Worm (Caenorhabditis elegans) whole organism, late embryonic: ENCODE results near the gene ztf-22.
A peak's percentile ranks its signal among the peaks of the same experiment; 100 is the strongest.

Source experiments
- C08G9.2 ChIP-seq: sonication (generic microtip); optimal IDR thresholded peaks from 2 replicates; lab custom pipeline; 2016; ENCODE audit warnings: mild to moderate bottlenecking, missing genetic modification characterization, moderate library complexity, missing compliant biosample characterization
- F13H6.1 ChIP-seq: sonication (generic microtip); optimal IDR thresholded peaks from 2 replicates; lab custom pipeline; 2016; ENCODE audit warnings: missing genetic modification characterization, missing compliant biosample characterization
- K02D7.2 ChIP-seq: sonication (generic microtip); optimal IDR thresholded peaks from 2 replicates; lab custom pipeline; 2017; ENCODE audit warnings: mild to moderate bottlenecking, missing genetic modification characterization, missing compliant biosample characterization
- ama-1 ChIP-seq: fragments of 150-350 bp; optimal IDR thresholded peaks from 2 replicates; lab custom pipeline; 2014
- ceh-14 ChIP-seq: sonication (generic microtip); optimal IDR thresholded peaks from 2 replicates; lab custom pipeline; 2016; ENCODE audit warnings: missing genotype, missing genetic modification characterization, missing compliant biosample characterization
- ceh-18 ChIP-seq: sonication (generic microtip); optimal IDR thresholded peaks from 2 replicates; lab custom pipeline; 2016; ENCODE audit warnings: missing genetic modification characterization, missing compliant biosample characterization
- ceh-19 ChIP-seq: fragments of 200-800 bp; sonication (Bioruptor generic); optimal IDR thresholded peaks from 2 replicates; lab custom pipeline; 2018; ENCODE audit warnings: mild to moderate bottlenecking, missing genetic modification characterization, missing compliant biosample characterization
- ceh-2 ChIP-seq: sonication (generic microtip); optimal IDR thresholded peaks from 2 replicates; lab custom pipeline; 2016; ENCODE audit warnings: missing genotype, missing genetic modification characterization, missing compliant biosample characterization
- ceh-22 ChIP-seq: sonication (generic microtip); optimal IDR thresholded peaks from 2 replicates; lab custom pipeline; 2017; ENCODE audit warnings: missing biosample characterization, missing genetic modification characterization
- ceh-6 ChIP-seq: fragments of 200-800 bp; sonication (Bioruptor generic); optimal IDR thresholded peaks from 2 replicates; lab custom pipeline; 2018; ENCODE audit warnings: mild to moderate bottlenecking, missing genetic modification characterization, missing compliant biosample characterization
- che-1 ChIP-seq: sonication (generic microtip); optimal IDR thresholded peaks from 2 replicates; lab custom pipeline; 2016; ENCODE audit warnings: mild to moderate bottlenecking, missing genetic modification characterization, missing compliant biosample characterization
- dmd-4 ChIP-seq: sonication (generic microtip); optimal IDR thresholded peaks from 2 replicates; lab custom pipeline; 2016; ENCODE audit warnings: borderline replicate concordance, missing genetic modification characterization, missing compliant biosample characterization
- dve-1 ChIP-seq: sonication (generic microtip); optimal IDR thresholded peaks from 2 replicates; lab custom pipeline; 2017; ENCODE audit warnings: antibody characterized with exemption, mild to moderate bottlenecking, missing genetic modification characterization, missing compliant biosample characterization
- elt-2 ChIP-seq: sonication (generic microtip); optimal IDR thresholded peaks from 2 replicates; lab custom pipeline; 2016; ENCODE audit warnings: missing genetic modification reagents, missing genetic modification characterization, missing compliant biosample characterization
- elt-4 ChIP-seq: sonication (generic microtip); optimal IDR thresholded peaks from 2 replicates; lab custom pipeline; 2016; ENCODE audit warnings: missing genetic modification characterization, missing compliant biosample characterization
- fax-1 ChIP-seq: sonication (generic microtip); optimal IDR thresholded peaks from 2 replicates; lab custom pipeline; 2016; ENCODE audit warnings: missing genotype, missing genetic modification characterization, missing compliant biosample characterization
- hlh-13 ChIP-seq: fragments of 200-800 bp; sonication (Bioruptor generic); optimal IDR thresholded peaks from 2 replicates; lab custom pipeline; 2018; ENCODE audit warnings: mild to moderate bottlenecking, missing genetic modification characterization, missing compliant biosample characterization
- hlh-8 ChIP-seq: sonication (generic microtip); optimal IDR thresholded peaks from 2 replicates; lab custom pipeline; 2016; ENCODE audit warnings: missing genotype, missing genetic modification characterization, missing compliant biosample characterization
- lim-6 ChIP-seq: sonication (generic microtip); optimal IDR thresholded peaks from 2 replicates; lab custom pipeline; 2016; ENCODE audit warnings: missing genetic modification characterization, missing compliant biosample characterization
- madf-2 ChIP-seq: sonication (generic microtip); optimal IDR thresholded peaks from 2 replicates; lab custom pipeline; 2017; ENCODE audit warnings: missing genetic modification characterization, missing compliant biosample characterization
- nfya-1 ChIP-seq: sonication (generic microtip); optimal IDR thresholded peaks from 2 replicates; lab custom pipeline; 2017; ENCODE audit warnings: missing genetic modification characterization, mild to moderate bottlenecking, missing compliant biosample characterization, antibody characterized with exemption, moderate library complexity
- nhr-11 ChIP-seq: fragments of 150-350 bp; optimal IDR thresholded peaks from 2 replicates; lab custom pipeline; 2014; ENCODE audit warnings: missing biosample characterization, missing genetic modification characterization
- npax-4 ChIP-seq: sonication (generic microtip); optimal IDR thresholded peaks from 2 replicates; lab custom pipeline; 2016; ENCODE audit warnings: missing genetic modification characterization, missing compliant biosample characterization
- odd-2 ChIP-seq: sonication (generic microtip); optimal IDR thresholded peaks from 2 replicates; lab custom pipeline; 2017; ENCODE audit warnings: antibody characterized with exemption, mild to moderate bottlenecking, missing genetic modification characterization, missing compliant biosample characterization
- pqm-1 ChIP-seq: sonication (generic microtip); optimal IDR thresholded peaks from 2 replicates; lab custom pipeline; 2016; ENCODE audit warnings: missing genetic modification characterization, missing compliant biosample characterization
- pros-1 ChIP-seq: fragments of 150-350 bp; optimal IDR thresholded peaks from 2 replicates; lab custom pipeline; 2014; ENCODE audit warnings: missing biosample characterization, missing genetic modification reagents, missing genetic modification characterization
- syd-9 ChIP-seq: sonication (generic microtip); optimal IDR thresholded peaks from 2 replicates; lab custom pipeline; 2016; ENCODE audit warnings: mild to moderate bottlenecking, missing genetic modification characterization, moderate library complexity, missing compliant biosample characterization
- tbx-7 ChIP-seq: sonication (generic microtip); optimal IDR thresholded peaks from 2 replicates; lab custom pipeline; 2016; ENCODE audit warnings: missing genotype, missing genetic modification characterization, missing compliant biosample characterization
- unc-42 ChIP-seq: sonication (generic microtip); optimal IDR thresholded peaks from 2 replicates; lab custom pipeline; 2016; ENCODE audit warnings: missing genotype, missing genetic modification characterization, missing compliant biosample characterization
- unc-55 ChIP-seq: sonication (generic microtip); optimal IDR thresholded peaks from 2 replicates; lab custom pipeline; 2017; ENCODE audit warnings: missing biosample characterization, missing genetic modification reagents, missing genetic modification characterization
- zip-5 ChIP-seq: sonication (generic microtip); optimal IDR thresholded peaks from 2 replicates; lab custom pipeline; 2016; ENCODE audit warnings: missing genetic modification characterization, missing compliant biosample characterization
- ztf-16 ChIP-seq: sonication (generic microtip); optimal IDR thresholded peaks from 2 replicates; lab custom pipeline; 2017; ENCODE audit warnings: missing genetic modification characterization, missing compliant biosample characterization

ztf-22 gene

ce11 chrII:13334966-13335698 is 49.5 kb upstream of the ztf-22 start (continued):
- no peak for TF ChIP-seq elt-2 (tag; lab: Kevin White, UChicago)
- peak; percentile 26 for TF ChIP-seq dmd-4 (tag; lab: Kevin White, UChicago)
- TF ChIP-seq madf-2 (tag; lab: Kevin White, UChicago), result peak; percentile 75
- TF ChIP-seq syd-9 (tag; lab: Kevin White, UChicago), result peak; percentile 77
- TF ChIP-seq odd-2 (tag; lab: Kevin White, UChicago), result no peak
- peak; percentile 13 for TF ChIP-seq ceh-6 (GFP tag; lab: Kevin White, UChicago)
- peak; percentile 71 for TF ChIP-seq ceh-14 (tag; lab: Kevin White, UChicago)
- peak; percentile 56 for TF ChIP-seq ceh-2 (tag; lab: Kevin White, UChicago)
- TF ChIP-seq, all 69 proteins: peak for 40

ce11 chrII:13333103-13333764 is 47.6 kb upstream of the ztf-22 start:
- TF ChIP-seq unc-42, result peak; percentile 52
- no peak for TF ChIP-seq pros-1 (tag; lab: Kevin White, UChicago)

ce11 chrII:13330359-13330758 is 44.7 kb upstream of the ztf-22 start, which contains the start of gene sam-10:
Gene sam-10, minus strand, starts transcription at chrII:13330525.
- TF ChIP-seq dve-1, result no peak
- no peak for TF ChIP-seq ztf-16 (tag; lab: Kevin White, UChicago)
- TF ChIP-seq ceh-18 (tag; lab: Kevin White, UChicago), result no peak
- no peak for TF ChIP-seq hlh-8 (tag; lab: Kevin White, UChicago)
- TF ChIP-seq pqm-1 (tag; lab: Kevin White, UChicago), result no peak
- TF ChIP-seq lim-6 (tag; lab: Kevin White, UChicago), result no peak
- no peak for TF ChIP-seq F13H6.1 (tag; lab: Kevin White, UChicago)
- TF ChIP-seq ama-1 (lab: Kevin White, UChicago), result no peak
- TF ChIP-seq fax-1 (tag; lab: Kevin White, UChicago), result no peak
- TF ChIP-seq ceh-19, result no peak
- TF ChIP-seq unc-55 (GFP tag; lab: Kevin White, UChicago), result no peak
- no peak for TF ChIP-seq zip-5 (tag; lab: Kevin White, UChicago)
- no peak for TF ChIP-seq ceh-22
- TF ChIP-seq tbx-7, result no peak
- no peak for TF ChIP-seq madf-2 (tag; lab: Kevin White, UChicago)
- TF ChIP-seq che-1, result no peak
- no peak for TF ChIP-seq npax-4 (tag; lab: Kevin White, UChicago)

ce11 chrII:13326478-13326877 is 40.8 kb upstream of the ztf-22 start:
- no peak for TF ChIP-seq hlh-13 (GFP tag; lab: Kevin White, UChicago)
- TF ChIP-seq fax-1 (tag; lab: Kevin White, UChicago), result no peak
- TF ChIP-seq nhr-11 (tag; lab: Kevin White, UChicago), result no peak
- TF ChIP-seq, all 69 proteins: peak for 0

ce11 chrII:13325290-13325689 is 39.7 kb upstream of the ztf-22 start:
- peak; percentile 81 for TF ChIP-seq elt-4 (tag; lab: Kevin White, UChicago)
- peak; percentile 19 for TF ChIP-seq C08G9.2 (tag; lab: Kevin White, UChicago)
- no peak for TF ChIP-seq pqm-1 (tag; lab: Kevin White, UChicago)
- TF ChIP-seq, all 69 proteins: peak for 2

ce11 chrII:13321235-13321634 is 35.6 kb upstream of the ztf-22 start:
- TF ChIP-seq nfya-1 (tag; lab: Kevin White, UChicago) (peak; percentile 98), K02D7.2 (tag; lab: Kevin White, UChicago) (no peak)
